Worm (Caenorhabditis elegans) whole organism, L1 larva: Measurements from ENCODE around the gene F01D5.10.

ENCODE experiments used
- C34B4.2 ChIP-seq: sonication (generic microtip); optimal IDR thresholded peaks from 2 replicates; lab custom pipeline; 2017; ENCODE audit warnings: mild to moderate bottlenecking, missing genetic modification characterization, missing compliant biosample characterization
- Y116A8C.19 ChIP-seq: sonication (generic microtip); optimal IDR thresholded peaks from 2 replicates; lab custom pipeline; 2016; ENCODE audit warnings: missing compliant biosample characterization, missing genetic modification characterization, borderline replicate concordance
- aha-1 ChIP-seq: fragments of 150-350 bp; optimal IDR thresholded peaks from 2 replicates; lab custom pipeline; 2014; ENCODE audit warnings: missing biosample characterization, missing genetic modification characterization
- aly-2 ChIP-seq: fragments of 150-350 bp; optimal IDR thresholded peaks from 2 replicates; lab custom pipeline; 2014; ENCODE audit warnings: missing biosample characterization, missing genetic modification characterization
- ceh-82 ChIP-seq, 3 experiments: fragments of 150-350 bp in 1 of 3; sonication (generic microtip) in 2 of 3; optimal IDR thresholded peaks; 2 replicates each; lab custom pipeline; 2014 to 2017; ENCODE audit warnings: missing biosample characterization in 3 of 3, missing genetic modification characterization in 3 of 3
- ceh-88 ChIP-seq: fragments of 200-800 bp; sonication (Bioruptor generic); IDR thresholded peaks from 2 replicates; pipeline ENCODE4 v1.3.6; 2022; ENCODE audit warnings: missing genetic modification characterization, missing compliant biosample characterization
- ceh-90 ChIP-seq: sonication (generic microtip); optimal IDR thresholded peaks from 2 replicates; lab custom pipeline; 2016; ENCODE audit warnings: missing genetic modification characterization, missing compliant biosample characterization
- ces-1 ChIP-seq: fragments of 150-350 bp; optimal IDR thresholded peaks from 2 replicates; lab custom pipeline; 2014; ENCODE audit warnings: missing biosample characterization, missing genetic modification reagents, missing genetic modification characterization
- egl-27 ChIP-seq, 2 experiments: fragments of 150-350 bp in 1 of 2; sonication (generic microtip); optimal IDR thresholded peaks; 3 replicates each; lab custom pipeline; 2017 to 2018; ENCODE audit warnings: missing biosample characterization in 2 of 2, missing genetic modification characterization in 2 of 2, missing genetic modification reagents in 2 of 2
- elt-2 ChIP-seq: sonication (generic microtip); optimal IDR thresholded peaks from 2 replicates; lab custom pipeline; 2016; ENCODE audit warnings: missing genetic modification characterization, mild to moderate bottlenecking, inconsistent platforms, missing compliant biosample characterization, missing genetic modification reagents
- fkh-10 ChIP-seq: sonication (generic microtip); optimal IDR thresholded peaks from 2 replicates; lab custom pipeline; 2017; ENCODE audit warnings: missing biosample characterization, missing genetic modification reagents, missing genetic modification characterization
- fkh-8 ChIP-seq: sonication (generic microtip); optimal IDR thresholded peaks from 2 replicates; lab custom pipeline; 2016; ENCODE audit warnings: mild to moderate bottlenecking, missing genetic modification characterization, missing compliant biosample characterization
- hlh-17 ChIP-seq: fragments of 200-800 bp; sonication (Bioruptor generic); optimal IDR thresholded peaks from 2 replicates; lab custom pipeline; 2018; ENCODE audit warnings: missing genetic modification characterization, mild to moderate bottlenecking, missing compliant biosample characterization, moderate library complexity, borderline replicate concordance
- irx-1 ChIP-seq: sonication (generic microtip); optimal IDR thresholded peaks from 2 replicates; lab custom pipeline; 2016; ENCODE audit warnings: missing genetic modification characterization, missing compliant biosample characterization
- isw-1 ChIP-seq: fragments of 200-800 bp; sonication (Bioruptor generic); IDR thresholded peaks from 2 replicates; pipeline ENCODE4 v1.3.6; 2022; ENCODE audit warnings: missing genetic modification characterization, missing compliant biosample characterization
- jun-1 ChIP-seq: fragments of 150-350 bp; optimal IDR thresholded peaks from 2 replicates; lab custom pipeline; 2014; ENCODE audit warnings: missing biosample characterization, missing genetic modification reagents, missing genetic modification characterization
- lin-15B ChIP-seq: fragments of 150-350 bp; sonication (generic microtip); optimal IDR thresholded peaks from 3 replicates; lab custom pipeline; 2014; ENCODE audit warnings: missing biosample characterization, missing genetic modification characterization
- lin-35 ChIP-seq, 2 experiments: fragments of 150-350 bp; optimal IDR thresholded peaks; 2 replicates each; lab custom pipeline; 2014; ENCODE audit warnings: missing biosample characterization in 2 of 2, missing genetic modification characterization in 2 of 2, missing genetic modification reagents in 2 of 2
- lir-3 ChIP-seq: sonication (generic microtip); optimal IDR thresholded peaks from 2 replicates; lab custom pipeline; 2016; ENCODE audit warnings: mild to moderate bottlenecking, missing genetic modification characterization, moderate library complexity, missing compliant biosample characterization; ENCODE audit not compliant: poor library complexity
- lsy-2 ChIP-seq, 2 experiments: fragments of 150-350 bp; optimal IDR thresholded peaks; 2 replicates each; lab custom pipeline; 2014; ENCODE audit warnings: missing biosample characterization in 2 of 2, missing genetic modification characterization in 2 of 2
- mab-9 ChIP-seq: fragments of 200-800 bp; sonication (Bioruptor generic); IDR thresholded peaks from 2 replicates; pipeline ENCODE4 v1.3.6; 2022; ENCODE audit warnings: missing genetic modification reagents, missing genetic modification characterization, missing compliant biosample characterization
- mep-1 ChIP-seq: fragments of 150-350 bp; optimal IDR thresholded peaks from 2 replicates; lab custom pipeline; 2014; ENCODE audit warnings: missing biosample characterization, missing genetic modification characterization
- nhr-19 ChIP-seq: fragments of 200-800 bp; sonication (Bioruptor generic); conservative IDR thresholded peaks from 2 replicates; pipeline ENCODE4 v1.3.6; 2022; ENCODE audit warnings: missing genetic modification characterization, missing compliant biosample characterization
- nhr-20 ChIP-seq: sonication (generic microtip); optimal IDR thresholded peaks from 2 replicates; lab custom pipeline; 2016; ENCODE audit warnings: mild to moderate bottlenecking, missing genetic modification characterization, missing compliant biosample characterization
- nhr-237 ChIP-seq: fragments of 150-350 bp; optimal IDR thresholded peaks from 2 replicates; lab custom pipeline; 2014; ENCODE audit warnings: missing biosample characterization, missing genetic modification characterization
- nhr-28 ChIP-seq: fragments of 150-350 bp; optimal IDR thresholded peaks from 2 replicates; lab custom pipeline; 2014; ENCODE audit warnings: missing biosample characterization, missing genetic modification characterization
- nhr-47 ChIP-seq: sonication (generic microtip); optimal IDR thresholded peaks from 2 replicates; lab custom pipeline; 2016; ENCODE audit warnings: mild to moderate bottlenecking, missing genetic modification characterization, moderate library complexity, missing compliant biosample characterization
- nhr-76 ChIP-seq: sonication (generic microtip); optimal IDR thresholded peaks from 2 replicates; lab custom pipeline; 2017; ENCODE audit warnings: missing biosample characterization, missing genetic modification characterization
- nhr-77 ChIP-seq: fragments of 150-350 bp; optimal IDR thresholded peaks from 2 replicates; lab custom pipeline; 2014; ENCODE audit warnings: missing biosample characterization, missing genetic modification characterization
- nhr-90 ChIP-seq: sonication (generic microtip); optimal IDR thresholded peaks from 2 replicates; lab custom pipeline; 2016; ENCODE audit warnings: mild to moderate bottlenecking, missing genetic modification characterization, missing compliant biosample characterization; ENCODE audit not compliant: poor library complexity
- pax-3 ChIP-seq: fragments of 200-800 bp; sonication (Bioruptor generic); optimal IDR thresholded peaks from 2 replicates; lab custom pipeline; 2018; ENCODE audit warnings: mild to moderate bottlenecking, missing genetic modification characterization, moderate library complexity, missing compliant biosample characterization
- pqm-1 ChIP-seq: sonication (generic microtip); optimal IDR thresholded peaks from 3 replicates; lab custom pipeline; 2017; ENCODE audit warnings: missing biosample characterization, missing genetic modification characterization
- rnt-1 ChIP-seq: sonication (generic microtip); optimal IDR thresholded peaks from 2 replicates; lab custom pipeline; 2016; ENCODE audit warnings: mild to moderate bottlenecking, missing genetic modification characterization, moderate library complexity, missing compliant biosample characterization
- snu-23 ChIP-seq: sonication (generic microtip); optimal IDR thresholded peaks from 2 replicates; lab custom pipeline; 2016; ENCODE audit warnings: missing genetic modification characterization, missing compliant biosample characterization
- sox-4 ChIP-seq: sonication (generic microtip); optimal IDR thresholded peaks from 2 replicates; lab custom pipeline; 2016; ENCODE audit warnings: missing genetic modification characterization, missing compliant biosample characterization
- tbx-2 ChIP-seq: sonication (generic microtip); optimal IDR thresholded peaks from 2 replicates; lab custom pipeline; 2016; ENCODE audit warnings: missing genetic modification characterization, missing compliant biosample characterization
- unc-130 ChIP-seq: fragments of 150-350 bp; optimal IDR thresholded peaks from 2 replicates; lab custom pipeline; 2017; ENCODE audit warnings: missing biosample characterization, missing genetic modification characterization, inconsistent platforms
- unc-30 ChIP-seq: sonication (generic microtip); optimal IDR thresholded peaks from 2 replicates; lab custom pipeline; 2017; ENCODE audit warnings: missing biosample characterization, missing genetic modification characterization
- unc-62 ChIP-seq: fragments of 150-350 bp; optimal IDR thresholded peaks from 2 replicates; lab custom pipeline; 2014; ENCODE audit warnings: missing biosample characterization, missing genetic modification reagents, missing genetic modification characterization
- unc-86 ChIP-seq: sonication (generic microtip); optimal IDR thresholded peaks from 2 replicates; lab custom pipeline; 2016; ENCODE audit warnings: missing genetic modification characterization, missing compliant biosample characterization
- vab-15 ChIP-seq: sonication (generic microtip); optimal IDR thresholded peaks from 2 replicates; lab custom pipeline; 2017; ENCODE audit warnings: missing genotype, mild to moderate bottlenecking, missing genetic modification characterization, missing compliant biosample characterization
- xbp-1 ChIP-seq: sonication (generic microtip); optimal IDR thresholded peaks from 2 replicates; lab custom pipeline; 2016; ENCODE audit warnings: missing genetic modification characterization, missing compliant biosample characterization
- zip-4 ChIP-seq: fragments of 200-800 bp; sonication (Bioruptor generic); optimal IDR thresholded peaks from 2 replicates; lab custom pipeline; 2018; ENCODE audit warnings: mild to moderate bottlenecking, missing genetic modification characterization, moderate library complexity, missing compliant biosample characterization
- ztf-11 ChIP-seq, 2 experiments: sonication (generic microtip); optimal IDR thresholded peaks; 2 replicates each; lab custom pipeline; 2016 to 2017; ENCODE audit warnings: missing genetic modification characterization in 2 of 2, missing biosample characterization in 1 of 2, missing compliant biosample characterization in 1 of 2

The F01D5.10 gene

ce11 chrII:14059767-14060166, 38.6 kb upstream of the F01D5.10 start, which contains the start of gene rpb-11 (continued):
- TF ChIP-seq nhr-19 (GFP tag; lab: Robert Waterston, UW), result peak; percentile 96
- peak in 1 of 2 experiments; percentile 88 for TF ChIP-seq ztf-11 (tag; optimal IDR thresholded peaks at IDR 0.05; lab: Kevin White, UChicago)
- peak; percentile 97 for TF ChIP-seq rnt-1
- no peak for TF ChIP-seq Y116A8C.19 (tag; lab: Kevin White, UChicago)
- TF ChIP-seq lin-15B, result peak; percentile 90
- peak; percentile 74 for TF ChIP-seq lir-3 (tag; lab: Kevin White, UChicago)
- no peak for TF ChIP-seq nhr-76
- peak; percentile 86 for TF ChIP-seq aly-2
- TF ChIP-seq vab-15 (tag; lab: Kevin White, UChicago), result no peak
- TF ChIP-seq nhr-47 (tag; lab: Kevin White, UChicago), result peak; percentile 98
- TF ChIP-seq lin-35 (GFP tag; optimal IDR thresholded peaks at IDR 0.05; lab: Kevin White, UChicago), result peak; percentile 99 to 100
- peak; percentile 97 for TF ChIP-seq nhr-77 (tag; lab: Kevin White, UChicago)
- TF ChIP-seq lsy-2 (tag; optimal IDR thresholded peaks at IDR 0.05; lab: Kevin White, UChicago), result peak; percentile 95 to 96
- no peak for TF ChIP-seq hlh-17 (GFP tag; lab: Kevin White, UChicago)
- TF ChIP-seq jun-1 (tag; lab: Kevin White, UChicago), result peak; percentile 90
- TF ChIP-seq ces-1 (GFP tag; lab: Kevin White, UChicago), result no peak
- TF ChIP-seq nhr-237 (tag; lab: Kevin White, UChicago), result peak; percentile 66
- TF ChIP-seq nhr-20, result peak; percentile 96
- TF ChIP-seq fkh-8, result peak; percentile 93
- TF ChIP-seq elt-2, result peak; percentile 84
- TF ChIP-seq sox-4 (tag; lab: Kevin White, UChicago), result peak; percentile 81
- TF ChIP-seq ceh-88 (GFP tag; lab: Robert Waterston, UW), result peak; percentile 79
- peak; percentile 99 for TF ChIP-seq mep-1
- TF ChIP-seq xbp-1, result peak; percentile 95
- TF ChIP-seq ceh-90 (tag; lab: Kevin White, UChicago), result peak; percentile 52
- peak; percentile 64 for TF ChIP-seq fkh-10 (GFP tag; lab: Kevin White, UChicago)
- TF ChIP-seq nhr-90 (tag; lab: Kevin White, UChicago), result peak; percentile 98
- peak; percentile 55 for TF ChIP-seq aha-1 (tag; lab: Kevin White, UChicago)
- no peak for TF ChIP-seq pqm-1 (tag; lab: Kevin White, UChicago)
- TF ChIP-seq nhr-28 (tag; lab: Kevin White, UChicago), result no peak
- TF ChIP-seq mab-9 (GFP tag; lab: Robert Waterston, UW), result peak; percentile 81
- peak; percentile 85 for TF ChIP-seq zip-4 (GFP tag; lab: Kevin White, UChicago)
- TF ChIP-seq irx-1 (tag; lab: Kevin White, UChicago), result peak; percentile 88
- peak; percentile 59 for TF ChIP-seq unc-30 (tag; lab: Kevin White, UChicago)
- peak; percentile 92 for TF ChIP-seq isw-1 (GFP tag; lab: Robert Waterston, UW)
- peak; percentile 96 for TF ChIP-seq ceh-82 (tag; optimal IDR thresholded peaks at IDR 0.05; lab: Kevin White, UChicago)
- TF ChIP-seq tbx-2 (tag; lab: Kevin White, UChicago), result peak; percentile 97
- TF ChIP-seq egl-27 (tag; optimal IDR thresholded peaks at IDR 0.05; lab: Kevin White, UChicago), result peak in 1 of 2 experiments; percentile 22
- peak; percentile 89 for TF ChIP-seq pax-3
- TF ChIP-seq unc-62, result peak; percentile 16
- peak; percentile 94 for TF ChIP-seq unc-86 (tag; lab: Kevin White, UChicago)
- peak; percentile 96 for TF ChIP-seq unc-130 (tag; lab: Kevin White, UChicago)
- TF ChIP-seq C34B4.2 (tag; lab: Kevin White, UChicago), result peak; percentile 69
- peak; percentile 97 for TF ChIP-seq snu-23 (GFP tag; lab: Kevin White, UChicago)
